ENCODE assay signal across 2 fruit fly cellular contexts in genomic region chr2L:11484407-11484806, dm6.
A peak's percentile ranks its signal among the peaks of the same experiment; 100 is the strongest.
TF ChIP-seq lines count a peak whose summit lies in the region.

Gene CG43355, plus strand, starts transcription at chr2L:11484707.
Gene sala, plus strand, starts transcription at chr2L:11484707.

- TF ChIP-seq CTCF in whole organism, embryonic (GFP tag; optimal IDR thresholded peaks at IDR 0.05; lab: Kevin White, UChicago): no peak

TF ChIP-seq in whole organism, adult, 20 proteins besides CTCF, POLR2A, EP300 and RAD21:
- peak; percentile 61 for TF ChIP-seq kay (GFP tag; lab: Kevin White, UChicago; ENCODE audit: borderline replicate concordance)
- no peak for TF ChIP-seq CG12768 (GFP tag; optimal IDR thresholded peaks at IDR 0.05; lab: Kevin White, UChicago)
- no peak for TF ChIP-seq bab1 (GFP tag; optimal IDR thresholded peaks at IDR 0.05; lab: Kevin White, UChicago)
TF ChIP-seq in whole organism, adult: peak in this region for 1.

TF ChIP-seq in whole organism, embryonic, 481 proteins besides CTCF, POLR2A, EP300 and RAD21:
- TF ChIP-seq CG2116 (GFP tag; optimal IDR thresholded peaks at IDR 0.05; lab: Kevin White, UChicago) (peak; percentile 20), Side (GFP tag; optimal IDR thresholded peaks at IDR 0.05; lab: Kevin White, UChicago) (no peak)
TF ChIP-seq in whole organism, embryonic: peak in this region for 1.

Comparison
In these comparisons a context has a peak if more than half of its experiments do, and no peak if none do; other contexts are left out.
1. Of the 1 proteins assayed by ChIP-seq in both whole organism, embryonic and whole organism, adult: peak only in whole organism, embryonic: none; only in whole organism, adult: kay; in both: none; in neither: 0.